Fruit fly (Drosophila melanogaster): ENCODE measurements around the gene kairos.

dm6 chrX:18303580-18304305 is 52.2 kb downstream of the kairos start:
- TF ChIP-seq OdsH (GFP tag; optimal IDR thresholded peaks at IDR 0.05): no peak
- TF ChIP-seq br (GFP tag; optimal IDR thresholded peaks at IDR 0.05): no peak
- no peak for TF ChIP-seq fru (GFP tag; optimal IDR thresholded peaks at IDR 0.05)
- no peak for TF ChIP-seq dmrt93B (GFP tag; optimal IDR thresholded peaks at IDR 0.05)
- no peak for TF ChIP-seq sv (GFP tag; optimal IDR thresholded peaks at IDR 0.05)
- no peak for TF ChIP-seq usp (GFP tag; optimal IDR thresholded peaks at IDR 0.05)

Data from whole organism, wandering third instar larva.